Fruit fly (Drosophila melanogaster): Measurements from ENCODE around the gene Spn38F.

Gene Spn38F

dm6 chr2L:20837885-20838284, at the start of gene Spn38F:
Gene Spn38F (minus strand): TSS chr2L:20837985.
- no peak for TF ChIP-seq CTCF (optimal IDR thresholded peaks at IDR 0.05)

dm6 chr2L:20887273-20887672, 49.5 kb upstream of the Spn38F start:
- no peak for TF ChIP-seq CTCF (optimal IDR thresholded peaks at IDR 0.05)
- no peak for TF ChIP-seq CG8478 (optimal IDR thresholded peaks at IDR 0.05)

- TF ChIP-seq CTCF (optimal IDR thresholded peaks at IDR 0.05) (no peak), CG8478 (optimal IDR thresholded peaks at IDR 0.05) (no peak)
Measured at dm6 chr2L:20885889-20886507, 48.2 kb upstream of the Spn38F start.

- TF ChIP-seq CG8478 (optimal IDR thresholded peaks at IDR 0.05): no peak
- no peak for TF ChIP-seq CTCF (optimal IDR thresholded peaks at IDR 0.05)
Measured at dm6 chr2L:20883624-20884220, 45.9 kb upstream of the Spn38F start.

- no peak for TF ChIP-seq CTCF (optimal IDR thresholded peaks at IDR 0.05)
Measured at dm6 chr2L:20883097-20883496, 45.3 kb upstream of the Spn38F start.

- no peak for TF ChIP-seq CTCF (optimal IDR thresholded peaks at IDR 0.05)
- TF ChIP-seq CG8478 (optimal IDR thresholded peaks at IDR 0.05): no peak
Measured at dm6 chr2L:20881353-20882079, 43.7 kb upstream of the Spn38F start.

- TF ChIP-seq CG8478 (optimal IDR thresholded peaks at IDR 0.05): no peak
- TF ChIP-seq CTCF (optimal IDR thresholded peaks at IDR 0.05): no peak
Measured at dm6 chr2L:20880476-20880875, 42.7 kb upstream of the Spn38F start.

dm6 chr2L:20879567-20880141, 41.9 kb upstream of the Spn38F start:
- TF ChIP-seq CTCF (optimal IDR thresholded peaks at IDR 0.05) (no peak), CG8478 (optimal IDR thresholded peaks at IDR 0.05) (no peak)

dm6 chr2L:20878463-20878862, 40.7 kb upstream of the Spn38F start:
- TF ChIP-seq CG8478 (optimal IDR thresholded peaks at IDR 0.05): no peak
- no peak for TF ChIP-seq CTCF (optimal IDR thresholded peaks at IDR 0.05)

dm6 chr2L:20878052-20878451, 40.3 kb upstream of the Spn38F start:
- no peak for TF ChIP-seq CG8478 (optimal IDR thresholded peaks at IDR 0.05)
- TF ChIP-seq CTCF (optimal IDR thresholded peaks at IDR 0.05): no peak

dm6 chr2L:20874514-20874913, 36.7 kb upstream of the Spn38F start:
- TF ChIP-seq CG8478 (optimal IDR thresholded peaks at IDR 0.05) (no peak), CTCF (optimal IDR thresholded peaks at IDR 0.05) (peak in 1 of 2 experiments; percentile 26)

- TF ChIP-seq CTCF (optimal IDR thresholded peaks at IDR 0.05): no peak
- no peak for TF ChIP-seq CG8478 (optimal IDR thresholded peaks at IDR 0.05)
Measured at dm6 chr2L:20869804-20870295, 32.1 kb upstream of the Spn38F start, which contains the start of gene CG14401. Gene CG14401 (plus strand): TSS chr2L:20869854.

- no peak for TF ChIP-seq CTCF (optimal IDR thresholded peaks at IDR 0.05)
- no peak for TF ChIP-seq CG8478 (optimal IDR thresholded peaks at IDR 0.05)
Measured at dm6 chr2L:20868921-20869320, 31.1 kb upstream of the Spn38F start.

- no peak for TF ChIP-seq CG8478 (optimal IDR thresholded peaks at IDR 0.05)
- no peak for TF ChIP-seq CTCF (optimal IDR thresholded peaks at IDR 0.05)
Measured at dm6 chr2L:20867381-20867780, 29.6 kb upstream of the Spn38F start, which contains the start of gene CG31675. Gene CG31675 (plus strand): TSS chr2L:20867755.

dm6 chr2L:20864764-20865265, 27.0 kb upstream of the Spn38F start, which contains the start of gene CG9338:
Gene CG9338 (plus strand): TSS chr2L:20865215.
- no peak for TF ChIP-seq CG8478 (optimal IDR thresholded peaks at IDR 0.05)
- TF ChIP-seq CTCF (optimal IDR thresholded peaks at IDR 0.05): no peak
